Worm (Caenorhabditis elegans): ENCODE results near the gene F58E6.8.

- TF ChIP-seq cebp-2 (GFP tag; IDR thresholded peaks at IDR 0.05) (no peak), ceh-100 (GFP tag; IDR thresholded peaks at IDR 0.05) (no peak), pbrm-1 (GFP tag; IDR thresholded peaks at IDR 0.05) (no peak), snpc-4 (GFP tag; optimal IDR thresholded peaks at IDR 0.05) (no peak), snpc-4 (tag; optimal IDR thresholded peaks at IDR 0.05) (no peak), snpc-3.4 (tag; optimal IDR thresholded peaks at IDR 0.05) (no peak)
These were observed 17.4 kb downstream of the F58E6.8 start for ce11 chrV:9738077-9738705.

Measured in whole organism, young adult.